Worm (Caenorhabditis elegans): Measurements from ENCODE around the gene tsp-1.

Gene tsp-1

ce11 chrIII:8227511-8227910 lies 11.7 kb downstream of the tsp-1 start, which contains the start of gene fbxl-1 (continued):
- TF ChIP-seq lim-7 (GFP tag; IDR thresholded peaks at IDR 0.05) (no peak), snpc-4 (tag; optimal IDR thresholded peaks at IDR 0.05) (no peak)

DNA sequence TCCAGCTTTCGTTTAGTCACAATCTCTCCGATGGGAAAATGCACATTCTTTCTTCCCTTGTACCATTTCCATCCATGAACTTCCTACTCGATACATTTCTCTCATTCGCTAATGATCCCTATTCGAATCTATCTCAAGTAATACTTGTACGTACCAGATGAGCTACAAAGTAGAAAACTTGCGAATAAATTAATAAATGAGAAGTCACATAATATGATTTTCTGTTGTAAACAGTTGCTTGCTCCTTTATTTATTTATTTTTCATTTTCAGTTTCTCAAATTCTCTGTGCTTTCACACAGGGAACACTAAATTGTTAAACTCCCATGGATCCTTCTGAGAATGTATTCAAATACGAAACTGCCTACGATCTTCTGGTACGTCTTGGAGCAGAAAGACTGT lies 13.0 kb downstream of the tsp-1 start, which contains the start of gene rfs-1:
rfs-1 (plus strand) TSS at position 301 of the 400 bp plus-strand sequence.
- no peak for TF ChIP-seq nhr-111 (GFP tag; optimal IDR thresholded peaks at IDR 0.05)

ce11 chrIII:8224769-8225168 lies 14.5 kb downstream of the tsp-1 start, which contains the start of gene mob-4:
Gene mob-4 (plus strand): TSS chrIII:8225097.
- TF ChIP-seq dpl-1 (GFP tag; optimal IDR thresholded peaks at IDR 0.05): peak; percentile 4
- TF ChIP-seq T20F7.1 (GFP tag; optimal IDR thresholded peaks at IDR 0.05): peak; percentile 92
- TF ChIP-seq F44E2.7 (GFP tag; IDR thresholded peaks at IDR 0.05): no peak
- TF ChIP-seq dmd-6 (GFP tag; IDR thresholded peaks at IDR 0.05): no peak
- peak in 1 of 2 experiments; percentile 9 for TF ChIP-seq lsy-2 (tag; optimal IDR thresholded peaks at IDR 0.05)
- TF ChIP-seq nhr-25 (tag; optimal IDR thresholded peaks at IDR 0.05; ENCODE audit: borderline replicate concordance, insufficient read depth): no peak
- TF ChIP-seq lim-7 (GFP tag; IDR thresholded peaks at IDR 0.05): no peak

DNA sequence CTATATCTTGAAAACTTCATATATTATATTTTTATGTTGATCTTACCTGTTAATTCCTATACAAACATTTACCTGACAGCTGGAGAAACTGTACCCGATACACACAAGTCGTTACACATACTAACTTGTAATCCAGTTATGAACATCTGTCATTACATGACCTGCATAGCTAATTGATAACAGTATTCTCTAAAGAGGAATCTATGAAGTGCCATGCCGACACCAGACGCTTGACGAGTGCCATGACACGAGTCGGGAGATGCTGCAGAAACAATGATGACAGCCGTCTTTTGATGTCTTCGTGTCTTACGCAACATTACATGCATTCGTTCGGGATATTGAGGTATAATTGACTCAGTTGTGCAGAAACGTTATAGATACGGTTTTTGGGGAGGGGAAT lies 19.1 kb downstream of the tsp-1 start:
- TF ChIP-seq zfp-3 (GFP tag; conservative IDR thresholded peaks at IDR 0.05) (no peak), zip-11 (GFP tag; IDR thresholded peaks at IDR 0.05) (no peak)

- TF ChIP-seq unc-130 (GFP tag; optimal IDR thresholded peaks at IDR 0.05) (no peak), fkh-10 (GFP tag; optimal IDR thresholded peaks at IDR 0.05) (no peak), nhr-237 (tag; optimal IDR thresholded peaks at IDR 0.05) (no peak), spr-1 (tag; optimal IDR thresholded peaks at IDR 0.05) (no peak), saeg-2 (GFP tag; IDR thresholded peaks at IDR 0.05) (no peak), hmg-1.1 (GFP tag; IDR thresholded peaks at IDR 0.05) (no peak), F26F4.8 (GFP tag; conservative IDR thresholded peaks at IDR 0.05) (no peak), dmd-8 (GFP tag; IDR thresholded peaks at IDR 0.05) (no peak), hlh-30 (tag; optimal IDR thresholded peaks at IDR 0.05; ENCODE audit: insufficient read depth) (no peak), gei-8 (GFP tag; optimal IDR thresholded peaks at IDR 0.05) (no peak), ceh-32 (tag; optimal IDR thresholded peaks at IDR 0.05; ENCODE audit: poor library complexity) (no peak), lin-13 (GFP tag; optimal IDR thresholded peaks at IDR 0.05) (no peak)
These were observed 21.3 kb downstream of the tsp-1 start, which contains the start of gene C30A5.16 for ce11 chrIII:8217919-8218318. Gene C30A5.16 (plus strand): TSS chrIII:8218219.

DNA sequence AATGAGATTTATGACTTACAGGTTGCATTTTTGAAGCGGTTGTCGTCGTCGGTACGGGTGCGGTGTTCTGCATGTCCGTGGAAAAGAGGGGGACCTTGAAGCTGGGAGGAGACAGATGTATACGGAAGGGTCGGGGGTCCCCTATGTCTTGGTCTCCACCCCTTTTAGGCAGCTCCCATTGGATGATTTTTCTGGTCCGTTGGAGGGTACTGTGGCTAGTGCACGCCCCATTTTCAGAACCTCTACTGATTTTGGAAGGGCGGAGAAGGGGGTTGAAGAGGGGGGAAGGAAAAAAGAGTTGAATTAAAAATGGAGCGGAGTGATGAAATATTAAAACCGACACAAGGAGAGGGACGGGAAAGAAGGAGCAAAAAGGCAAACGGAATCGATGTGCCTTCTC lies 23.0 kb downstream of the tsp-1 start, which contains the start of gene unc-86:
unc-86 (minus strand) TSS at position 113 of the 400 bp plus-strand sequence.
- TF ChIP-seq nhr-41 (GFP tag; IDR thresholded peaks at IDR 0.05) (no peak), nhr-111 (GFP tag; optimal IDR thresholded peaks at IDR 0.05) (no peak), ceh-32 (tag; optimal IDR thresholded peaks at IDR 0.05; ENCODE audit: poor library complexity) (no peak), aha-1 (tag) (peak; percentile 2)

DNA sequence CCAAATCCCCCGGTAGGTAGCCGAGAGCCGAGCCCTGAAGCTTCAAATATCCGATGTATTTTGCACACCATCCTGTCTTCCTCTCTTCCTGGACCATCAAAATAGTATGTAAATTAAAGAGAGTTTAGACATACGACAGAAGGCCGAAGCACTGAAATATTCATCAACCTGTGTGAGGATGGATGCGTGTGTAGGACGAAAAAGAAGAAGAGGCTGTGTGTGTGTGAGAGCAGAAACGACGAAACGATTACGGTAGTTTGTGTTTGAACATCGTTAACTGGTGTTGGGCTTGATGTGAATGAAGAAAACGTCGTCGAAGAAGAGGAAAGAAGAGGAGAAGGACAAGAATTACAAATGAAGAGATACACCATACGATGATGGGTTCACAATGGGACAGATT lies 27.7 kb downstream of the tsp-1 start:
- peak in 1 of 2 experiments; percentile 59 for TF ChIP-seq unc-62 (GFP tag; optimal IDR thresholded peaks at IDR 0.05 in 1 of 2)
- TF ChIP-seq unc-62 (tag; optimal IDR thresholded peaks at IDR 0.05): no peak
- TF ChIP-seq php-3 (GFP tag; IDR thresholded peaks at IDR 0.05): no peak
- TF ChIP-seq aha-1 (tag): peak; percentile 29

ce11 chrIII:8209775-8210174 lies 29.4 kb downstream of the tsp-1 start, which contains the start of gene C30A5.10:
Gene C30A5.10 (minus strand): TSS chrIII:8209875.
- TF ChIP-seq unc-62 (GFP tag; optimal IDR thresholded peaks at IDR 0.05 in 1 of 2) (peak in 1 of 2 experiments; percentile 16), unc-62 (tag; optimal IDR thresholded peaks at IDR 0.05) (no peak), fos-1 (tag; optimal IDR thresholded peaks at IDR 0.05) (no peak), pha-4 (GFP tag; IDR thresholded peaks at IDR 0.05) (no peak), pha-4 (tag; optimal IDR thresholded peaks at IDR 0.05) (no peak)
